Worm (Caenorhabditis elegans) whole organism, L4 larva: ENCODE measurements around the gene srh-187.

Source experiments
- T26A8.4 ChIP-seq: fragments of 200-800 bp; sonication (Bioruptor generic); IDR thresholded peaks from 2 replicates; pipeline ENCODE4 v1.3.6; 2022; ENCODE audit warnings: missing genetic modification characterization, missing compliant biosample characterization
- Y105C5A.15 ChIP-seq: fragments of 200-800 bp; sonication (Bioruptor generic); IDR thresholded peaks from 2 replicates; pipeline ENCODE4 v1.3.6; 2022; ENCODE audit warnings: missing genetic modification characterization, missing compliant biosample characterization
- ama-1 ChIP-seq: fragments of 150-350 bp; optimal IDR thresholded peaks from 2 replicates; lab custom pipeline; 2014; ENCODE audit warnings: inconsistent platforms, mixed read lengths
- ces-1 ChIP-seq: fragments of 150-350 bp; sonication (generic microtip); optimal IDR thresholded peaks from 4 replicates; lab custom pipeline; 2014; ENCODE audit warnings: missing biosample characterization, missing genetic modification reagents, missing genetic modification characterization
- dpl-1 ChIP-seq: fragments of 150-350 bp; optimal IDR thresholded peaks from 2 replicates; lab custom pipeline; 2014; ENCODE audit warnings: missing biosample characterization, missing genetic modification reagents, missing genetic modification characterization
- dve-1 ChIP-seq: sonication (generic microtip); optimal IDR thresholded peaks from 2 replicates; lab custom pipeline; 2017; ENCODE audit warnings: antibody characterized with exemption, mild to moderate bottlenecking, missing genetic modification characterization, missing compliant biosample characterization; ENCODE audit not compliant: insufficient read depth
- jun-1 ChIP-seq: fragments of 150-350 bp; optimal IDR thresholded peaks from 2 replicates; lab custom pipeline; 2014; ENCODE audit warnings: missing biosample characterization, missing genetic modification reagents, missing genetic modification characterization
- lin-15B ChIP-seq: fragments of 150-350 bp; sonication (generic microtip); optimal IDR thresholded peaks from 3 replicates; lab custom pipeline; 2014; ENCODE audit warnings: missing biosample characterization, missing genetic modification characterization
- pha-4 ChIP-seq, 2 experiments: fragments of 150-350 bp in 1 of 2; fragments of 200-800 bp in 1 of 2; sonication (Bioruptor generic) in 1 of 2; IDR thresholded peaks in 1 of 2; optimal IDR thresholded peaks in 1 of 2; 2 replicates each; pipeline versions ENCODE4 v1.3.6 to Lab custom; 2014 to 2022; ENCODE audit warnings: missing genetic modification characterization in 2 of 2, missing genetic modification reagents in 2 of 2, missing biosample characterization in 1 of 2, missing compliant biosample characterization in 1 of 2
- saeg-2 ChIP-seq: fragments of 200-800 bp; sonication (Bioruptor generic); IDR thresholded peaks from 2 replicates; pipeline ENCODE4 v1.3.6; 2022; ENCODE audit warnings: missing genetic modification reagents, missing genetic modification characterization, missing compliant biosample characterization
- snpc-4 ChIP-seq: fragments of 150-350 bp; optimal IDR thresholded peaks from 2 replicates; lab custom pipeline; 2014; ENCODE audit warnings: missing biosample characterization, missing genetic modification characterization
- zag-1 ChIP-seq: fragments of 150-350 bp; optimal IDR thresholded peaks from 2 replicates; lab custom pipeline; 2014; ENCODE audit warnings: missing biosample characterization, missing genetic modification characterization
- ztf-11 ChIP-seq: fragments of 150-350 bp; optimal IDR thresholded peaks from 2 replicates; lab custom pipeline; 2014; ENCODE audit warnings: missing biosample characterization, missing genetic modification characterization
- ztf-7 ChIP-seq: fragments of 150-350 bp; optimal IDR thresholded peaks from 2 replicates; lab custom pipeline; 2014; ENCODE audit warnings: missing biosample characterization, missing genetic modification characterization

ce11 chrV:7320909-7321308 is 18.8 kb downstream of the srh-187 start, which contains the start of gene lmd-4:
- TF ChIP-seq pha-4 (GFP tag; IDR thresholded peaks at IDR 0.05; lab: Robert Waterston, UW) = no peak
- no peak for TF ChIP-seq pha-4 (tag; optimal IDR thresholded peaks at IDR 0.05; lab: Kevin White, UChicago)
- TF ChIP-seq ztf-7 (tag; lab: Kevin White, UChicago) = no peak
- TF ChIP-seq jun-1 (tag; lab: Kevin White, UChicago) = no peak
- no peak for TF ChIP-seq dpl-1 (GFP tag; lab: Kevin White, UChicago)
- no peak for TF ChIP-seq snpc-4 (tag; lab: Kevin White, UChicago)
- TF ChIP-seq ama-1 (lab: Kevin White, UChicago) = no peak
- no peak for TF ChIP-seq lin-15B
- TF ChIP-seq ces-1 = no peak
- no peak for TF ChIP-seq saeg-2 (GFP tag; lab: Robert Waterston, UW)
- TF ChIP-seq T26A8.4 = no peak
- no peak for TF ChIP-seq ztf-11 (tag; lab: Kevin White, UChicago)
- TF ChIP-seq zag-1 (tag; lab: Kevin White, UChicago) = no peak
- no peak for TF ChIP-seq Y105C5A.15 (GFP tag; lab: Robert Waterston, UW)
- TF ChIP-seq dve-1 (tag; lab: Kevin White, UChicago) = no peak
